Fruit fly (Drosophila melanogaster): Measurements from ENCODE around the gene CG42544.
A peak's percentile ranks its signal among the peaks of the same experiment; 100 is the strongest.

CG42544 gene

DNA sequence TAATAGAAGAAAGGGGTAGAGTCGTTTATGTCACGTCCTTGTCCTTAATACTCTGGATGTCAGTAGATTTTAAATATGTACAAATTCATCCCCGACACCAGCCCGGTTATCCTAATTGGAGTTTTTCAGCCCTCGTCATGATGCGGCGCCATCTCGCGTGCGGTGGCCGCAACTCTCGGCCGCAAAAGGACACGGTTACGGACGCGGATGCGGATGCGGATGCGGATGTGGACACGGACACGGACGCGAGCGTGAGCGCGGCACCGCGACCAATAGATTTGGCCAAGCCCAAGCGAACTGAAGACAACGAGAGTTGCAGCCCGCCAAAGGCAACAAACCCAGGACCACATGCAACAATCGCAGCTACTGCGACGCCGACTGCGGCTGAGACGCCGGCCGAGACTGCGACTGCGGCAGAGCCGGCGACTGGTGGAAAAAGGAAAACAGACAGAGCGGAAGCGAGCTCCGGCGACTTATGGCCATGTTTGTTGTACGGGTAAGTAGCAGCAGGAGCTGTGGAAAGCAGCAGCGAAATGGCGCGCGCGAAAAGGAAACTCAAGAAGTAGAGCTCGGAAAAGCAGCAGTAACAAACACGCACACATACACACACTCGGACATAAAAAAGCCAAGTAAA lies at the start of gene CG42544:
TSS of gene CG42544 (plus strand) at position 138 of the 634 bp plus-strand sequence.
- peak; percentile 91 for TF ChIP-seq CG13775 (GFP tag; optimal IDR thresholded peaks at IDR 0.05)
- 0 out of 2 replicates have a peak, but pooled peaks have one; percentile 28 for TF ChIP-seq dan (GFP tag; IDR thresholded peaks at IDR 0.05)
- 0 out of 3 replicates have a peak, but pooled peaks have one; percentile 44 for TF ChIP-seq CG11456 (GFP tag; IDR thresholded peaks at IDR 0.05)
- TF ChIP-seq lov (optimal IDR thresholded peaks at IDR 0.05), result no peak
- 0 out of 3 replicates have a peak, but pooled peaks have one; percentile 46 for TF ChIP-seq lov (GFP tag; IDR thresholded peaks at IDR 0.05)
- TF ChIP-seq Ets65A (GFP tag), result peak; percentile 57
- TF ChIP-seq CTCF (GFP tag; optimal IDR thresholded peaks at IDR 0.05), result peak; percentile 80
- no peak for TF ChIP-seq CG30431 (GFP tag; optimal IDR thresholded peaks at IDR 0.05)
- no peak for TF ChIP-seq CG2120 (GFP tag; optimal IDR thresholded peaks at IDR 0.05)
- peak; percentile 87 for TF ChIP-seq CG14965 (GFP tag; optimal IDR thresholded peaks at IDR 0.05; ENCODE audit: borderline replicate concordance)
- peak; percentile 98 for TF ChIP-seq Hr39 (optimal IDR thresholded peaks at IDR 0.05)
- 0 out of 2 replicates have a peak, but pooled peaks have one; percentile 7 for TF ChIP-seq CG11085 (GFP tag; IDR thresholded peaks at IDR 0.05)

DNA sequence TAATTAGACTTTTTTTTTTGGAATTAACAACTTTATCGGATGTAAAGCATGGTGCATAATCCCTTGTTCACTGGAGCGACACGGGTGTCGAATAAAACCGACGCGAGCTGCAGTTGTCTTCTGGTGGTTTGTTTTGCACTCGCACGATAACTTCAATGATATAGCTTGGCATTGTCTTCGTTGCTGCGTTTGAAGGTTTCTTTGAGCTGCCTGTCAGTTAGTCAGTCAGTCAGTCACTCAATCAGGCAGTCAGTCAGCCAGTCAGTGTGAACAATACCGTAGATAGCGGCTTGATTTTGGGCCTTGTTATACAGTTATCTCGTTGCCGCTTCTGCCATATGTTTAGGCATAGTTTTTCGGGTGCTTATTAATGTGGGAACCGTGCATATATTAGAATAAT lies 44.8 kb upstream of the CG42544 start:
- TF ChIP-seq z (GFP tag; IDR thresholded peaks at IDR 0.05) (no peak), CG8281 (tag; optimal IDR thresholded peaks at IDR 0.05) (peak; percentile 95), Dip3 (GFP tag; optimal IDR thresholded peaks at IDR 0.05) (no peak), Ets65A (GFP tag) (peak; percentile 57)

dm6 chr3R:7265567-7266208 lies 38.7 kb upstream of the CG42544 start, which contains the start of the genes Gld and Syt4:
Gld (minus strand) TSS chr3R:7265703.
Syt4 (plus strand) TSS chr3R:7266065.
- TF ChIP-seq fru (optimal IDR thresholded peaks at IDR 0.05), result no peak
- peak; percentile 27 for TF ChIP-seq scrt (GFP tag; optimal IDR thresholded peaks at IDR 0.05)
- TF ChIP-seq E2f2 (GFP tag; IDR thresholded peaks at IDR 0.05), result peak; percentile 55
- TF ChIP-seq CG2202 (tag; optimal IDR thresholded peaks at IDR 0.05), result no peak
- TF ChIP-seq B-H1 (GFP tag; IDR thresholded peaks at IDR 0.05), result no peak
- no peak for TF ChIP-seq Dbx (GFP tag; IDR thresholded peaks at IDR 0.05)
- TF ChIP-seq Dp (GFP tag; optimal IDR thresholded peaks at IDR 0.05), result peak; percentile 43
- TF ChIP-seq Jarid2 (GFP tag; optimal IDR thresholded peaks at IDR 0.05), result peak; percentile 12
- TF ChIP-seq ewg (GFP tag; optimal IDR thresholded peaks at IDR 0.05), result peak; percentile 91
- peak; percentile 95 for TF ChIP-seq CG18011 (GFP tag; optimal IDR thresholded peaks at IDR 0.05)
- 0 out of 2 replicates have a peak, but pooled peaks have one; percentile 26 for TF ChIP-seq seq (GFP tag; IDR thresholded peaks at IDR 0.05)
- 0 out of 3 replicates have a peak, but pooled peaks have one; percentile 49 for TF ChIP-seq ci (GFP tag; IDR thresholded peaks at IDR 0.05)
- TF ChIP-seq slp2 (GFP tag; optimal IDR thresholded peaks at IDR 0.05), result no peak
- peak; percentile 59; the same call in 1 of the 3 replicates for TF ChIP-seq z (GFP tag; IDR thresholded peaks at IDR 0.05)
- TF ChIP-seq ham (GFP tag; IDR thresholded peaks at IDR 0.05), result no peak
- no peak for TF ChIP-seq zf30C (GFP tag; optimal IDR thresholded peaks at IDR 0.05)
- TF ChIP-seq crc (GFP tag; optimal IDR thresholded peaks at IDR 0.05), result no peak
- TF ChIP-seq onecut (GFP tag; IDR thresholded peaks at IDR 0.05), result peak; percentile 96
- TF ChIP-seq sens (GFP tag), result peak; percentile 20
- no peak for TF ChIP-seq maf-S (GFP tag; optimal IDR thresholded peaks at IDR 0.05)
- TF ChIP-seq Nf-YA (GFP tag; IDR thresholded peaks at IDR 0.05), result no peak
- no peak for TF ChIP-seq wor (GFP tag; IDR thresholded peaks at IDR 0.05)
- TF ChIP-seq sc (optimal IDR thresholded peaks at IDR 0.05), result no peak
- TF ChIP-seq sc (GFP tag; optimal IDR thresholded peaks at IDR 0.05), result no peak
- TF ChIP-seq CG5180 (GFP tag; optimal IDR thresholded peaks at IDR 0.05), result no peak
- peak; percentile 19 for TF ChIP-seq pzg (GFP tag; optimal IDR thresholded peaks at IDR 0.05)
- TF ChIP-seq Spps (tag; optimal IDR thresholded peaks at IDR 0.05), result no peak
